Fruit fly (Drosophila melanogaster): Measurements from ENCODE around the gene Eip74EF.

The Eip74EF gene

DNA sequence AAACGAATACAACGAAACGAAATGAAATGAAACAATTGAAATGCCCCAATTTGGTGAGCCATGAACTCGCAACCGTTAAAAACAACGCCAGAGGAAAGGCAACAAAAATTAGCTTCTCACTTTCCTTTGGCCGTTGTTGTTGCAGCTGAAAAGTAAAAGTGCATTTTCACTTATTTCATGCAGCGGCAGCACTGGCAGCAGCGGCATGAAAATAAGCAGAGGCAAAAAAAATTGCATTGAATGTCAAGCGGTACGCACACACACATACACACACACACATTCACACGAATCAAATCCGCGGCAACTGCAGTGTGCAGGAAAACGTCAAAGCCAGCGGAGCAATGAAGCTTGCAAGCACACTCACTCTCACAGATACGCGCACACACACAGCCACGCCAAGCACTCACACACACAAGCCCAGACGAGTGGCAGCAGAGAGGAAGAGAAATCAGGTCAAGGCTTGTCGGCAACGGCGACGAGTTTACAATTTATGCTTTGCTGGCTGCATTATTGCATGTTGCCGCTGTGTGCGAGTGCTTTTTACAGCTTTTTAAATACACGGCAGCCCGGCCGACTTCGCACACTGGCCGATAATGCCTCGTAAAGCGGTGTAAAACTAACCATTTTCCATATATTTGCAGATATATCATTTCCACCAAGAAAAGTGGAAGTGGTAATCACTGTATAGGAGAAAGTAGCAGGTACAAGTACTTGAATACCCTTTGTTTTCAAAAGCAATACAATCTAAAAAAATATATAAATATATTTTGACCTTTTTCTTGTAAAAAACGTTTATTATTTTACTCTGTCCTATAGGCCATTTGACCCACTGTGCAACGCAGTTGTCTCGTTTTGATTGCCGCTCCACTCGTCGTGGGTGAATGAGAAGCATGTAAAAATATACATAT lies 52.5 kb downstream of the Eip74EF start (continued):
- TF ChIP-seq wor (GFP tag; IDR thresholded peaks at IDR 0.05): peak; percentile 92
- TF ChIP-seq NC2β (GFP tag; optimal IDR thresholded peaks at IDR 0.05): no peak
- no peak for TF ChIP-seq lov (optimal IDR thresholded peaks at IDR 0.05)
- no peak for TF ChIP-seq lov (GFP tag; IDR thresholded peaks at IDR 0.05)
- TF ChIP-seq CG32532 (GFP tag; IDR thresholded peaks at IDR 0.05): no peak
- TF ChIP-seq gsb-n (tag; optimal IDR thresholded peaks at IDR 0.05): peak; percentile 79
- peak in 1 of 2 experiments; percentile 29 for TF ChIP-seq crp (GFP tag; optimal IDR thresholded peaks at IDR 0.05)
- peak; percentile 42; the same call in 1 of the 2 replicates for TF ChIP-seq CG7372 (GFP tag; IDR thresholded peaks at IDR 0.05)
- peak; percentile 76 for TF ChIP-seq CG6689 (GFP tag; IDR thresholded peaks at IDR 0.05)
- peak; percentile 56 for TF ChIP-seq CG14710 (tag; optimal IDR thresholded peaks at IDR 0.05)
- TF ChIP-seq oc (tag; optimal IDR thresholded peaks at IDR 0.05): peak; percentile 82
- TF ChIP-seq CG1647 (GFP tag; optimal IDR thresholded peaks at IDR 0.05): no peak
- peak; percentile 40 for TF ChIP-seq Deaf1 (tag; optimal IDR thresholded peaks at IDR 0.05)
- TF ChIP-seq peb (GFP tag; IDR thresholded peaks at IDR 0.05): peak; percentile 71
- peak; percentile 91 for TF ChIP-seq phol (tag; optimal IDR thresholded peaks at IDR 0.05)
- TF ChIP-seq slp2 (GFP tag; optimal IDR thresholded peaks at IDR 0.05): no peak
- peak; percentile 49 for TF ChIP-seq tio (GFP tag; optimal IDR thresholded peaks at IDR 0.05)
- peak; percentile 30 for TF ChIP-seq CG12155 (GFP tag; optimal IDR thresholded peaks at IDR 0.05)
- TF ChIP-seq dmrt99B (tag; optimal IDR thresholded peaks at IDR 0.05): peak; percentile 95
- TF ChIP-seq hbn (GFP tag; IDR thresholded peaks at IDR 0.05; ENCODE audit: partially characterized antibody): no peak
- TF ChIP-seq Sry-δ (GFP tag; optimal IDR thresholded peaks at IDR 0.05): no peak
- TF ChIP-seq fd102C (GFP tag; optimal IDR thresholded peaks at IDR 0.05): no peak
- peak; percentile 80 for TF ChIP-seq Hr3 (GFP tag; optimal IDR thresholded peaks at IDR 0.05)
- no peak for TF ChIP-seq CG2120 (GFP tag; optimal IDR thresholded peaks at IDR 0.05)
- TF ChIP-seq Oaz (GFP tag; IDR thresholded peaks at IDR 0.05): peak; percentile 51
- peak; percentile 30 for TF ChIP-seq CG18476 (GFP tag; optimal IDR thresholded peaks at IDR 0.05)
- no peak for TF ChIP-seq CG34376 (GFP tag; optimal IDR thresholded peaks at IDR 0.05)
- peak; percentile 62 for TF ChIP-seq CG13296 (GFP tag; optimal IDR thresholded peaks at IDR 0.05)
- no peak for TF ChIP-seq dm (GFP tag; optimal IDR thresholded peaks at IDR 0.05)
- TF ChIP-seq CG17385 (GFP tag; optimal IDR thresholded peaks at IDR 0.05): peak; percentile 76
- peak; percentile 43 for TF ChIP-seq CG1603 (tag; optimal IDR thresholded peaks at IDR 0.05)
- peak; percentile 46 for TF ChIP-seq CG6683 (GFP tag; optimal IDR thresholded peaks at IDR 0.05)
- peak; percentile 56 for TF ChIP-seq jing (GFP tag; optimal IDR thresholded peaks at IDR 0.05)
- peak; percentile 60 for TF ChIP-seq CG10462 (GFP tag; optimal IDR thresholded peaks at IDR 0.05)
- peak; percentile 46 for TF ChIP-seq CG14441 (GFP tag; IDR thresholded peaks at IDR 0.05)
- TF ChIP-seq ase (GFP tag; IDR thresholded peaks at IDR 0.05): peak; percentile 80
- peak; percentile 48; the same call in 1 of the 2 replicates for TF ChIP-seq dimm (GFP tag; IDR thresholded peaks at IDR 0.05)
- no peak for TF ChIP-seq insv (GFP tag; optimal IDR thresholded peaks at IDR 0.05)
- 0 out of 2 replicates have a peak, but pooled peaks have one; percentile 37 for TF ChIP-seq sob (GFP tag; IDR thresholded peaks at IDR 0.05)
- TF ChIP-seq az2 (GFP tag; optimal IDR thresholded peaks at IDR 0.05): peak; percentile 74
- peak; percentile 45 for TF ChIP-seq scrt (GFP tag; optimal IDR thresholded peaks at IDR 0.05)
- peak; percentile 62 for TF ChIP-seq Dek (tag; optimal IDR thresholded peaks at IDR 0.05)
- no peak for TF ChIP-seq br (optimal IDR thresholded peaks at IDR 0.05)
- TF ChIP-seq Nf-YC (tag; optimal IDR thresholded peaks at IDR 0.05): peak; percentile 66
- TF ChIP-seq CG8388 (GFP tag; optimal IDR thresholded peaks at IDR 0.05): peak; percentile 79
- TF ChIP-seq grau (tag; optimal IDR thresholded peaks at IDR 0.05): peak; percentile 75
- no peak for TF ChIP-seq CG6791 (GFP tag; IDR thresholded peaks at IDR 0.05; ENCODE audit: partially characterized antibody)
- peak; percentile 77; the same call in 2 of the 3 replicates for TF ChIP-seq so (GFP tag; IDR thresholded peaks at IDR 0.05)
- TF ChIP-seq CG15011 (GFP tag; optimal IDR thresholded peaks at IDR 0.05): peak; percentile 32
